Fruit fly (Drosophila melanogaster) S2 (cell line): Measurements from ENCODE around the gene CG31955.

ENCODE experiments used
- CG8478 ChIP-seq: fragments of >200 bp; optimal IDR thresholded peaks from 2 replicates; lab custom pipeline; 2018
- CTCF ChIP-seq, 2 experiments: fragments of >200 bp; optimal IDR thresholded peaks; 2 replicates each; lab custom pipeline; 2018

DNA sequence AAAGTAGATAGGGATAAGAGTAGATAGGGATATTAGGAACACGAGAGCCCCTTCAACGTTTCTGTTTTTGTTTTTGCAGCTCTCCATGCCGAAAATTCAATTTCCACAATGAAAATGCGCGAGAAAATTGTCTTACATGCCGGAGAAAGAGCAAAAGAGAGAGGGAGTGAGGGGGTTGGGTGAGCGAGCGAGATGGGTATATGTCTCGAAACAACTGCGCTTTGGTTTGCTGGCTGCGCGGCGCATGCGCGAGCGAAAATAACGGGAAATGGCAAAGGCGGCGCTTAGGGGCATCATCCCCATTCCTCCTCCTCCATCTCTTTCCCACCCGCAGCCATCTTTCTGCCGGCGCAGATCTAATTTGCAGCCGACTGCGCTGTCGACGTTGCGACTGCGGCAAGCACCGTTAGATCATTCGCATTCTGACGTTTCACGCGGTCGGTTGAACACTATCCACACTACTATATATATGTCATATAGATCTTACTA is 50.6 kb downstream of the CG31955 start, which contains the start of gene Drgx:
- no peak for TF ChIP-seq CG8478 (lab: Kevin White, UChicago)
- TF ChIP-seq CTCF (optimal IDR thresholded peaks at IDR 0.05; lab: Kevin White, UChicago): peak in 1 of 2 experiments; percentile 18
